Worm (Caenorhabditis elegans): ENCODE results near the gene T10B9.14.

DNA sequence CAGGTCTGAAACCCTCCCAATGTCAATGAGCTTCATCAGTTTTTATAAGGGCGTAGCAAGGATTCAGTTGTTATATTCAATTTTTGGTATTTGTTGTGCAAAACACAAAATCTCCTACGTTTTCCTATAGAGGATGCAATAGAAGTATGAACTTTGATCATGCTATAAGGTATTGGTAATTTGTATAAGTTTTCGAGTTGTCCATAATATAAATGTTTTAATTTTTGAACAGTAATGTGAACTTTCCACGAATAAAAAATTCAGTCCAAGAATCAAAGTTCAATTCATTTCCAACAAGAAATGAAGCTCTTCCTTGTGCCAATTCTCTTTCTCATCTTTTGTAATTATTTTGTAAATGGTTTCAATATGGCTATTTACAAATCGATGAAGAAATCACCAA lies 48.8 kb upstream of the T10B9.14 start, which contains the start of gene ZK938.12:
- no peak for TF ChIP-seq unc-62 (GFP tag; optimal IDR thresholded peaks at IDR 0.05)
- TF ChIP-seq ztf-18 (tag; optimal IDR thresholded peaks at IDR 0.05): no peak
- TF ChIP-seq athp-1 (tag; optimal IDR thresholded peaks at IDR 0.05): no peak
- no peak for TF ChIP-seq snpc-1.3 (tag; optimal IDR thresholded peaks at IDR 0.05; ENCODE audit: insufficient read depth)
- no peak for TF ChIP-seq efl-1 (GFP tag; optimal IDR thresholded peaks at IDR 0.05)
- no peak for TF ChIP-seq ama-1 (optimal IDR thresholded peaks at IDR 0.05)
- no peak for TF ChIP-seq ama-1 (GFP tag; optimal IDR thresholded peaks at IDR 0.05)
- no peak for TF ChIP-seq C06A6.2 (GFP tag; conservative IDR thresholded peaks at IDR 0.05)
- TF ChIP-seq F33H1.4 (GFP tag; IDR thresholded peaks at IDR 0.05): no peak
- TF ChIP-seq xnd-1 (tag; optimal IDR thresholded peaks at IDR 0.05): no peak
- no peak for TF ChIP-seq nfyb-1 (GFP tag; IDR thresholded peaks at IDR 0.05)
- no peak for TF ChIP-seq repo-1 (tag; optimal IDR thresholded peaks at IDR 0.05)
- TF ChIP-seq egrh-3 (GFP tag; IDR thresholded peaks at IDR 0.05): no peak
- no peak for TF ChIP-seq madf-6 (GFP tag; IDR thresholded peaks at IDR 0.05)
- TF ChIP-seq atf-7 (tag; optimal IDR thresholded peaks at IDR 0.05): no peak

Data from whole organism, young adult.